Worm (Caenorhabditis elegans) whole organism, midembryonic: Measurements from ENCODE around the gene gfi-1.

Experiments
- T22C8.4 ChIP-seq: fragments of 200-800 bp; sonication (Bioruptor generic); IDR thresholded peaks from 2 replicates; pipeline ENCODE4 v1.3.6; 2022; ENCODE audit warnings: missing genetic modification characterization, missing compliant biosample characterization
- cog-1 ChIP-seq: sonication (generic microtip); optimal IDR thresholded peaks from 2 replicates; lab custom pipeline; 2016; ENCODE audit warnings: missing genetic modification characterization, missing compliant biosample characterization
- flt-1 ChIP-seq: fragments of 200-800 bp; sonication (Bioruptor generic); IDR thresholded peaks from 2 replicates; pipeline ENCODE4 v1.3.6; 2022; ENCODE audit warnings: missing genetic modification characterization, missing compliant biosample characterization
- klf-2 ChIP-seq: fragments of 200-800 bp; sonication (Bioruptor generic); conservative IDR thresholded peaks from 2 replicates; pipeline ENCODE4 v1.3.6; 2022; ENCODE audit warnings: missing genetic modification reagents, missing genetic modification characterization, missing compliant biosample characterization
- med-1 ChIP-seq: sonication (generic microtip); optimal IDR thresholded peaks from 2 replicates; lab custom pipeline; 2017; ENCODE audit warnings: missing genetic modification characterization, mild to moderate bottlenecking, missing compliant biosample characterization, antibody characterized with exemption, missing genetic modification reagents; ENCODE audit not compliant: insufficient read depth
- ref-1 ChIP-seq: fragments of 200-800 bp; sonication (Bioruptor generic); conservative IDR thresholded peaks from 2 replicates; pipeline ENCODE4 v1.3.6; 2022; ENCODE audit warnings: missing genetic modification reagents, missing genetic modification characterization, missing compliant biosample characterization
- tab-1 ChIP-seq: fragments of 200-800 bp; sonication (Bioruptor generic); IDR thresholded peaks from 2 replicates; pipeline ENCODE4 v1.3.6; 2022; ENCODE audit warnings: missing genetic modification characterization, missing compliant biosample characterization
- ztf-23 ChIP-seq: fragments of 200-800 bp; sonication (Bioruptor generic); IDR thresholded peaks from 2 replicates; pipeline ENCODE4 v1.3.6; 2022; ENCODE audit warnings: missing genetic modification reagents, missing genetic modification characterization, missing compliant biosample characterization
- ztf-29 ChIP-seq: fragments of 200-800 bp; sonication (Bioruptor generic); IDR thresholded peaks from 2 replicates; pipeline ENCODE4 v1.3.6; 2022; ENCODE audit warnings: missing genetic modification reagents, missing genetic modification characterization, missing compliant biosample characterization

The gfi-1 gene

DNA sequence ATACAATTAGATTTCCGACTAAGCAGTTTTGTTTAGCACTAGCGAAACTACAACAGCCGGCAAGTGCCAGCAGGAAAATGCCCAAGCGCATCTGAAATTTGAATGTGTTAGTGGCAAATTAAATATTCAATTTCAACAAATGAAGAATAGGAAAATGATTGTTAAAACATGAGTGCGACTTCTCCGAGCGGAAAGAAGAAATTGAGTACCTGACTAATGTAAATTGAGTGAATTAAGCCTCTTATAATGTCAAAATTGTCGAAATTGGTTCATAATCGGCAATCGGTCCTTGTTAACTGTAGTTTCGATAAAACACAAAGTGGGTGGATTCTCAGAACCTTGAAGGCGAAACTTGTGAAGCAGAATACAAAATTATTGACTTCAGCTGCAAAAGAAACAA, at the start of gene gfi-1:
gfi-1 (minus strand) TSS at position 101 of the 400 bp plus-strand sequence.
- TF ChIP-seq cog-1 (tag; lab: Kevin White, UChicago) (no peak), T22C8.4 (GFP tag; lab: Robert Waterston, UW) (no peak), klf-2 (GFP tag; lab: Robert Waterston, UW) (no peak), med-1 (GFP tag; lab: Kevin White, UChicago) (no peak), ztf-23 (GFP tag; lab: Robert Waterston, UW) (no peak), tab-1 (GFP tag; lab: Robert Waterston, UW) (no peak), ref-1 (GFP tag; lab: Robert Waterston, UW) (no peak), flt-1 (GFP tag; lab: Robert Waterston, UW) (no peak), ztf-29 (GFP tag; lab: Robert Waterston, UW) (no peak)

DNA sequence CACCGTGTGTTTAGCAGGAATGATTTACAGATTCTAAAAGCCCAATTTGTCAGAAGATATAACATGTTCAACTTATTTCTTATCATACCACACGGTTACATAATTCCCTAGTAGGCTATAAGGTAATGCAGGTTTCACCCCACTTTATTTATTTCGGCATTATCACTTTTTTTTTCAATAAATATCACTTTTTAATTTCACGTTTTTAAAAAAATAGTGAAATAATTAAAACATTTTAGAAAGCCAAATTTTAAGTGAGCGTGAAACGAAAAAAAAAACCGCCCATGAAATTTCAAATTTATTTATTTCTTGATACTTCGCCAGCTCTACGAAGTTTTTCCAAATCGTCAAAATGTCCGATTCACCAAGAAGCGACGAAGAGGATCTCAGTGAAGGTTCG, 48.6 kb upstream of the gfi-1 start, which contains the start of gene fbxa-196:
fbxa-196 (plus strand) TSS at position 301 of the 400 bp plus-strand sequence.
- no peak for TF ChIP-seq ztf-23 (GFP tag; lab: Robert Waterston, UW)
- no peak for TF ChIP-seq flt-1 (GFP tag; lab: Robert Waterston, UW)
- TF ChIP-seq cog-1 (tag; lab: Kevin White, UChicago) = no peak
- TF ChIP-seq med-1 (GFP tag; lab: Kevin White, UChicago) = no peak
- no peak for TF ChIP-seq ztf-29 (GFP tag; lab: Robert Waterston, UW)
- TF ChIP-seq T22C8.4 (GFP tag; lab: Robert Waterston, UW) = no peak

DNA sequence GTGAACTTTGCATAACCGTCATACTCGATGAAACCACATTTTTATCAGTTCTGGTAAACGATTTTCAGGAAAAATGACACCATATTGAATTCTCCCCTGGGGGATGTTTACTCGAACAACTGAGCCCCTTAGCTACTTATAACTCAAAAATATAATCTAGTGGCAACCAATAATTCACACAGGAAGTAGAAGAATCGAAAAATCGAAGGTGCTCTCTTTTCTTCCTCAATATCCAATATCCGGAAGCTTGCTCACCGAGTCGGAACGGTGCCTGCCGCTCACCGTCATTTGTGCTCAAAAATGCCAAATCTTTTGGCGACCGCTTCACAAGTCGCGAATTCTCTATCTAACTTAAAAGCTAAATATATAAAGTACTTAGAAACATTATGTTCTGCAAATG, 42.3 kb upstream of the gfi-1 start, which contains the start of gene T05H4.3:
T05H4.3 (plus strand) TSS at position 301 of the 400 bp plus-strand sequence.
- no peak for TF ChIP-seq T22C8.4 (GFP tag; lab: Robert Waterston, UW)
- no peak for TF ChIP-seq ztf-23 (GFP tag; lab: Robert Waterston, UW)
- TF ChIP-seq flt-1 (GFP tag; lab: Robert Waterston, UW) = no peak
- no peak for TF ChIP-seq cog-1 (tag; lab: Kevin White, UChicago)
- TF ChIP-seq ref-1 (GFP tag; lab: Robert Waterston, UW) = no peak
- TF ChIP-seq tab-1 (GFP tag; lab: Robert Waterston, UW) = no peak
- TF ChIP-seq med-1 (GFP tag; lab: Kevin White, UChicago) = no peak
- TF ChIP-seq ztf-29 (GFP tag; lab: Robert Waterston, UW) = no peak
- no peak for TF ChIP-seq klf-2 (GFP tag; lab: Robert Waterston, UW)

DNA sequence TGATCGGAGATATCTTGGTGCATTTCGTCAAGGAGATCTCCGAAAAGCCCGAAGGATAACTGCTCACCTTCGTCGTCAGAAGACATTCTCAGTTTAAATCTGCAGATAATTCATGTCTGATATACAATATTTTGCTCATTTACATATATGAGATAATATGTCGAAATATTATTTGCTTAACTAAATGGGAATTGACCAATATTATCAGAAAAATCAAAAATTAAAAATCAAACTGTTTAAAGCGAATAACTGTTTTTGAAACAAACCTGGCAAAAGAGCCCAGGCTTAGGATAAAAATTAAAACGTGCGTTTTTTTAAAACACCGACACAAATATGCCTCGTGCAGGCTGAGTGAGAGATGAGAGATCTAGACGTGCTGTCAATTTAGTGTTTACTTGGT, 41.9 kb upstream of the gfi-1 start, which contains the start of gene T05H4.15:
T05H4.15 (minus strand) TSS at position 101 of the 400 bp plus-strand sequence.
- TF ChIP-seq flt-1 (GFP tag; lab: Robert Waterston, UW) (no peak), ztf-29 (GFP tag; lab: Robert Waterston, UW) (no peak), med-1 (GFP tag; lab: Kevin White, UChicago) (no peak), cog-1 (tag; lab: Kevin White, UChicago) (no peak), klf-2 (GFP tag; lab: Robert Waterston, UW) (no peak), ztf-23 (GFP tag; lab: Robert Waterston, UW) (no peak), T22C8.4 (GFP tag; lab: Robert Waterston, UW) (no peak), tab-1 (GFP tag; lab: Robert Waterston, UW) (no peak), ref-1 (GFP tag; lab: Robert Waterston, UW) (no peak)

DNA sequence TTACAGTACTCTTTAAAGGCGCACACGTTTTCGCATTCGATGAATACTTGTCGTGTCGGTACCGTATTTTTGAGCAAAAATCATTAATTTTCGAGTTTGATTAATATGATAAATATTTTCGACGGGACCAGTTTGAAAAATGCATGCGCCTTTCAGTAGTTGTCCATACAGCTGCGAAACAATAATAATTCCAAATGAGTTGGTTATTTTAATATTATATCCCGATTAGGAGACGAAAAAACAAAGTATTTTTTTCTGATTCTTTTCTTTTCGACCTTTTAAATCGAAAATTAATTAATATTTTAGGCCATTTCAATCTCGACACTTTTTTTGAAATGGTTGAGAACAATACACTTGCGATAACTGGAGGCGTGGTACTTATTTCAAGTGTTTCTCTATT, 38.9 kb upstream of the gfi-1 start, which contains the start of gene T05H4.4:
T05H4.4 (plus strand) TSS at position 301 of the 400 bp plus-strand sequence.
- TF ChIP-seq tab-1 (GFP tag; lab: Robert Waterston, UW) = no peak
- no peak for TF ChIP-seq ztf-29 (GFP tag; lab: Robert Waterston, UW)
- TF ChIP-seq ref-1 (GFP tag; lab: Robert Waterston, UW) = no peak
- TF ChIP-seq klf-2 (GFP tag; lab: Robert Waterston, UW) = no peak
- TF ChIP-seq cog-1 (tag; lab: Kevin White, UChicago) = no peak
- no peak for TF ChIP-seq med-1 (GFP tag; lab: Kevin White, UChicago)
- no peak for TF ChIP-seq ztf-23 (GFP tag; lab: Robert Waterston, UW)
- TF ChIP-seq flt-1 (GFP tag; lab: Robert Waterston, UW) = no peak
- no peak for TF ChIP-seq T22C8.4 (GFP tag; lab: Robert Waterston, UW)

DNA sequence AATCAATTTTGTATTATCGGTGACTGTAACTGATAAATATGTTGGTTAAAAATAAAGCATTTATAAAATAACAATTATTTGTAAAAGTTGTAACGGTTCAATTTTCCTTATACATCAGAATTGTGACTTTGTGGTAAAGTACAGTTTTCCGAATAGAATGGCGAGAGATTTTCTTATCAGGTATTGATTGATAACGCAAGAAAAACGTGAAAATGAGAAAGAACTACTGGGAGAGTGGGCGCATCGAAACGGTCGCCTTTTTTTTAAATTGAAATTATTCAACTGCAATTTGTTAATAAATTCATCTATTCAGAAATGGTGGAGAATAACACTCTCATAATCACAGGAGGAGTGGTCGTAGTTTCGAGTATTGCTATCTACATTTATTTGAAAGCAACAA, 36.6 kb upstream of the gfi-1 start, which contains the start of gene hpo-19:
hpo-19 (plus strand) TSS at position 314 of the 400 bp plus-strand sequence.
- TF ChIP-seq ref-1 (GFP tag; lab: Robert Waterston, UW) (no peak), T22C8.4 (GFP tag; lab: Robert Waterston, UW) (no peak), med-1 (GFP tag; lab: Kevin White, UChicago) (no peak), flt-1 (GFP tag; lab: Robert Waterston, UW) (no peak), ztf-23 (GFP tag; lab: Robert Waterston, UW) (no peak), ztf-29 (GFP tag; lab: Robert Waterston, UW) (no peak), tab-1 (GFP tag; lab: Robert Waterston, UW) (no peak), klf-2 (GFP tag; lab: Robert Waterston, UW) (no peak), cog-1 (tag; lab: Kevin White, UChicago) (no peak)

DNA sequence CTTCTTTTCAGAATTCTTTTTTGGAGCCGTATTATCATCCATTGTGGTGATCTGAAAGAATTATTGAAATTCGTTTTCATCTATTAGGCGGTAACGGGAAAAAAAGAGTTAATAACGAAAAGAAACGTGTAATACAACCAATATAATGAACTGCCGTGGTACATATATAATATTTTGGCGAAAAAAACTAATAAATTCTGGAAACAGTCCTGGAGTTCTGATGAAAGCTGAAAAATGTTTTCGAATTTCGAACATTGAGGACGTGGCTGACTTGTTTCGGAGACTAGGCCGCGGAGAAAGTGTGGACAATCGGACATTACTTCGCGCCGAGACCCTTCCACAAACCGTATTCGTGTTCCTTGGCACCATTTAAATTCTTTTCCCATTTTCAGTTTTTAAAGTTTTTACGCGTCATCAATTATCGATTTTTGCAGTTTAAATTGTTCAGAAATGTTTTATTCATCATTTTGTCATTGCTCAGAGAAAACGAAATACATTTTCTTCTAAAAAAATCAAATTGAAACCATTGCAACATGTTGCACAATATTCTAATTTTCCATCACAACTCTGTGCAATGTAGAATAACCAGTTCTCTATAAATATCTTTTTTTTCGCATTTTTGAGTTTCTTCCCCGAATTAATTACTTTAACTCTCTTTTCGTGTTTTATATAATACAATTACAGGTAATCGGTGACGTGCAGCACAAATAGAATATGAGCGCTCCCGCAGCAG, 33.9 kb upstream of the gfi-1 start, which contains the start of the genes gad-1 and erfa-1:
gad-1 (minus strand) TSS at position 51 of the 733 bp plus-strand sequence.
erfa-1 (plus strand) TSS at position 683 of the 733 bp plus-strand sequence.
- no peak for TF ChIP-seq med-1 (GFP tag; lab: Kevin White, UChicago)
- TF ChIP-seq T22C8.4 (GFP tag; lab: Robert Waterston, UW) = peak; percentile 6; the same call in 1 of the 2 replicates

DNA sequence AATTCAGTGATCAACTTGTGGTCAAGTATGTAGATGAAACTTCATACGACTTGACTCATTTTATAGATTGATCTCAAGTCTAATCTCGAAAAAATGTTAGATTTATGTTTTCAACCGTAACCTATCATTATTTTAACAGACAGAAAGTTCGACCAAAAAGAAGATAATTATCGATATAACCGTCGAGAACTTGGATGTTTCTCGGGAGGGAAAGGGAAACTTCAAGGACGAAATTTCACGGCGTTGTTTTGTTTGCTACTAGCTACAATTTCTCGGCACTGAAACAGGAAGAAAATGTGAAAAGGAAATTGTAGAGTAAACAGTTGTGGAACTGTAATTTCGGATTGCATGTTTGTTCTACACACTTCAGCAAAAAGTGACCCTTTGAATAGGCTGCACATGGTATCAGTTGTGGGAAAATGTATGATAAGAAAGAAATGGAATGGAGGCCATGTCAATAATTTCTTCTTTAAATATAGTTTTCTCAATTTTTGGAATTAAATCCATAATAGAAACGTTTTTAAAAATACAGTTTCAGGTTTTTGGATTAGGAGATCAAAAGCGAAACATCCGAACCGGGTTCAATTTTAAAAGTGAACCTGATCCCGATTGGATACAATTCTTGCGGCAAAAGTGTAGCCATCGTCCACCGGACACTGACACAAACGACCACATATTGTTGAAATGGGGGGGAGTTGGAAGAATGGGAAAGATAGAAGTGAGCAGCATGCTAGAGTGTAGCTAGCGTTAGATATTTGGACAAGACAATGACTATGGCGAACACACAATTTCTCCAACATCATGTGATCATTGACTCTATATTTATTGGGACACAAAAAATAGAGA, 31.0 kb upstream of the gfi-1 start:
- TF ChIP-seq klf-2 (GFP tag; lab: Robert Waterston, UW) = no peak
- no peak for TF ChIP-seq med-1 (GFP tag; lab: Kevin White, UChicago)
- no peak for TF ChIP-seq ztf-23 (GFP tag; lab: Robert Waterston, UW)
- TF ChIP-seq ref-1 (GFP tag; lab: Robert Waterston, UW) = no peak
- TF ChIP-seq tab-1 (GFP tag; lab: Robert Waterston, UW) = no peak
- TF ChIP-seq T22C8.4 (GFP tag; lab: Robert Waterston, UW) = no peak
- no peak for TF ChIP-seq ztf-29 (GFP tag; lab: Robert Waterston, UW)
- no peak for TF ChIP-seq cog-1 (tag; lab: Kevin White, UChicago)
- no peak for TF ChIP-seq flt-1 (GFP tag; lab: Robert Waterston, UW)
